Fruit fly (Drosophila melanogaster) whole organism, embryonic: ENCODE data around the gene CG17841.

ENCODE experiments used
- Ada2b ChIP-seq: fragments of 200-800 bp; sonication (Bioruptor generic); IDR thresholded peaks from 2 replicates; pipeline ENCODE4 v1.3.6; 2022; ENCODE audit warnings: missing biosample characterization, missing genetic modification characterization
- Adf1 ChIP-seq: fragments of 200-800 bp; sonication (Bioruptor generic); IDR thresholded peaks from 2 replicates; pipeline ENCODE4 v1.3.6; 2022; ENCODE audit warnings: missing biosample characterization, missing genetic modification characterization
- Atf6 ChIP-seq: fragments of 200-800 bp; sonication (Bioruptor generic); IDR thresholded peaks from 2 replicates; pipeline ENCODE4 v1.3.6; 2022; ENCODE audit warnings: missing biosample characterization, missing genetic modification characterization
- CG10543 ChIP-seq: fragments of 200-800 bp; sonication (Bioruptor generic); optimal IDR thresholded peaks from 3 replicates; lab custom pipeline; 2017; ENCODE audit warnings: missing biosample characterization, mild to moderate bottlenecking, missing genetic modification characterization, moderate library complexity
- CG12071 ChIP-seq: fragments of 200-800 bp; sonication (Bioruptor generic); optimal IDR thresholded peaks from 3 replicates; lab custom pipeline; 2018; ENCODE audit warnings: missing biosample characterization, mild to moderate bottlenecking, missing genetic modification characterization
- CG1233 ChIP-seq: fragments of 200-800 bp; sonication (Bioruptor generic); optimal IDR thresholded peaks from 4 replicates; lab custom pipeline; 2018; ENCODE audit warnings: missing biosample characterization, mild to moderate bottlenecking, missing genetic modification characterization
- CG13424 ChIP-seq: fragments of 200-800 bp; sonication (Bioruptor generic); optimal IDR thresholded peaks from 2 replicates; lab custom pipeline; 2019; ENCODE audit warnings: missing biosample characterization, mild to moderate bottlenecking, missing genetic modification characterization, moderate library complexity
- CG13894 ChIP-seq: fragments of 200-800 bp; sonication (Bioruptor generic); optimal IDR thresholded peaks from 3 replicates; lab custom pipeline; 2018; ENCODE audit warnings: missing biosample characterization, mild to moderate bottlenecking, missing genetic modification characterization, moderate library complexity
- CG17359 ChIP-seq: fragments of 200-800 bp; sonication (Bioruptor generic); optimal IDR thresholded peaks from 3 replicates; lab custom pipeline; 2018; ENCODE audit warnings: missing biosample characterization, mild to moderate bottlenecking, missing genetic modification characterization, moderate library complexity
- CG17361 ChIP-seq: fragments of 200-800 bp; sonication (Bioruptor generic); IDR thresholded peaks from 3 replicates; pipeline ENCODE4 v1.3.6; 2022; ENCODE audit warnings: missing biosample characterization, missing genetic modification characterization
- CG18262 ChIP-seq: fragments of 200-800 bp; optimal IDR thresholded peaks from 3 replicates; lab custom pipeline; 2019; ENCODE audit warnings: missing biosample characterization, mild to moderate bottlenecking, missing genetic modification characterization, moderate library complexity
- CG30403 ChIP-seq: fragments of 200-800 bp; sonication (Bioruptor generic); optimal IDR thresholded peaks from 3 replicates; lab custom pipeline; 2016; ENCODE audit warnings: missing biosample characterization, missing genetic modification characterization
- CG31441 ChIP-seq: fragments of 200-800 bp; sonication (Bioruptor generic); IDR thresholded peaks from 2 replicates; pipeline ENCODE4 v1.3.6; 2022; ENCODE audit warnings: missing biosample characterization, missing genetic modification characterization
- CG3281 ChIP-seq: fragments of 200-800 bp; sonication (Bioruptor generic); optimal IDR thresholded peaks from 3 replicates; lab custom pipeline; 2017; ENCODE audit warnings: missing biosample characterization, mild to moderate bottlenecking, missing genetic modification characterization
- CG34224 ChIP-seq: fragments of 200-800 bp; sonication (Bioruptor generic); IDR thresholded peaks from 3 replicates; pipeline ENCODE4 v1.3.6; 2022; ENCODE audit warnings: missing biosample characterization, missing genetic modification characterization; ENCODE audit not compliant: partially characterized antibody
- CG8281 ChIP-seq: fragments of 200-800 bp; sonication (Bioruptor generic); optimal IDR thresholded peaks from 2 replicates; lab custom pipeline; 2018; ENCODE audit warnings: missing biosample characterization, mild to moderate bottlenecking, missing genetic modification characterization, moderate library complexity
- CG8359 ChIP-seq: fragments of 200-800 bp; sonication (Bioruptor generic); optimal IDR thresholded peaks from 2 replicates; lab custom pipeline; 2017; ENCODE audit warnings: missing biosample characterization, mild to moderate bottlenecking, missing genetic modification characterization, borderline replicate concordance
- CG8388 ChIP-seq: fragments of 200-800 bp; sonication (Bioruptor generic); optimal IDR thresholded peaks from 2 replicates; lab custom pipeline; 2019; ENCODE audit warnings: missing biosample characterization, mild to moderate bottlenecking, missing genetic modification characterization, moderate library complexity
- Gug ChIP-seq: fragments of 200-800 bp; sonication (Bioruptor generic); IDR thresholded peaks from 4 replicates; pipeline ENCODE4 v1.3.6; 2022; ENCODE audit warnings: missing biosample characterization, missing genetic modification characterization
- H2.0 ChIP-seq: fragments of 200-800 bp; sonication (Bioruptor generic); IDR thresholded peaks from 2 replicates; pipeline ENCODE4 v1.3.6; 2022; ENCODE audit warnings: missing biosample characterization, missing genetic modification characterization
- HHEX ChIP-seq: fragments of 200-800 bp; sonication (Bioruptor generic); optimal IDR thresholded peaks from 3 replicates; lab custom pipeline; 2017; ENCODE audit warnings: missing biosample characterization, mild to moderate bottlenecking, missing genetic modification characterization, missing genetic modification reagents
- HLH4C ChIP-seq: fragments of 200-800 bp; sonication (Bioruptor generic); IDR thresholded peaks from 3 replicates; pipeline ENCODE4 v1.3.6; 2022; ENCODE audit warnings: missing biosample characterization, missing genetic modification characterization; ENCODE audit not compliant: partially characterized antibody
- HmgZ ChIP-seq: fragments of 200-800 bp; sonication (Bioruptor generic); optimal IDR thresholded peaks from 2 replicates; lab custom pipeline; 2018; ENCODE audit warnings: missing biosample characterization, mild to moderate bottlenecking, missing genetic modification characterization
- NFAT ChIP-seq: fragments of 200-800 bp; sonication (Bioruptor generic); IDR thresholded peaks from 2 replicates; pipeline ENCODE4 v1.3.6; 2022; ENCODE audit warnings: missing biosample characterization, missing genetic modification characterization
- Oli ChIP-seq: fragments of 200-800 bp; sonication (Bioruptor generic); optimal IDR thresholded peaks from 2 replicates; lab custom pipeline; 2018; ENCODE audit warnings: missing biosample characterization, mild to moderate bottlenecking, missing genetic modification characterization, moderate library complexity
- Optix ChIP-seq: fragments of 200-800 bp; sonication (Bioruptor generic); IDR thresholded peaks from 3 replicates; pipeline ENCODE4 v1.3.6; 2022; ENCODE audit warnings: missing biosample characterization, missing genetic modification characterization
- Sox102F ChIP-seq: fragments of 200-800 bp; sonication (Bioruptor generic); optimal IDR thresholded peaks from 2 replicates; lab custom pipeline; 2018; ENCODE audit warnings: missing biosample characterization, mild to moderate bottlenecking, missing genetic modification characterization, moderate library complexity
- Taf1 ChIP-seq: fragments of 200-800 bp; sonication (Bioruptor generic); IDR thresholded peaks from 2 replicates; pipeline ENCODE4 v1.3.6; 2022; ENCODE audit warnings: missing biosample characterization, missing genetic modification characterization
- ab ChIP-seq: fragments of 200-800 bp; sonication (Bioruptor generic); optimal IDR thresholded peaks from 2 replicates; lab custom pipeline; 2016; ENCODE audit warnings: missing biosample characterization, missing genetic modification characterization
- abd-A ChIP-seq: fragments of 200-800 bp; sonication (Bioruptor generic); optimal IDR thresholded peaks from 3 replicates; lab custom pipeline; 2019; ENCODE audit warnings: missing biosample characterization, mild to moderate bottlenecking, missing genetic modification characterization, moderate library complexity
- ac ChIP-seq: fragments of 200-800 bp; sonication (Bioruptor generic); optimal IDR thresholded peaks from 3 replicates; lab custom pipeline; 2017; ENCODE audit warnings: missing biosample characterization, mild to moderate bottlenecking, missing genetic modification characterization
- caup ChIP-seq: fragments of 200-800 bp; sonication (Bioruptor generic); optimal IDR thresholded peaks from 3 replicates; lab custom pipeline; 2017; ENCODE audit warnings: missing biosample characterization, mild to moderate bottlenecking, missing genetic modification characterization, moderate library complexity; ENCODE audit not compliant: severe bottlenecking
- crc ChIP-seq: fragments of 200-800 bp; sonication (Bioruptor generic); optimal IDR thresholded peaks from 2 replicates; lab custom pipeline; 2016; ENCODE audit warnings: missing biosample characterization, missing genetic modification characterization
- dysf ChIP-seq: fragments of 200-800 bp; sonication (Bioruptor generic); IDR thresholded peaks from 3 replicates; pipeline ENCODE4 v1.3.6; 2022; ENCODE audit warnings: missing biosample characterization, missing genetic modification characterization
- fru ChIP-seq: fragments of >200 bp; optimal IDR thresholded peaks from 2 replicates; lab custom pipeline; 2017
- gce ChIP-seq: fragments of 200-800 bp; sonication (Bioruptor generic); IDR thresholded peaks from 3 replicates; pipeline ENCODE4 v1.3.6; 2022; ENCODE audit warnings: missing biosample characterization, missing genetic modification characterization
- gcm2 ChIP-seq: fragments of 200-800 bp; sonication (Bioruptor generic); optimal IDR thresholded peaks from 2 replicates; lab custom pipeline; 2016; ENCODE audit warnings: missing biosample characterization, missing genetic modification characterization
- insv ChIP-seq, 2 experiments: fragments of 200-800 bp; sonication (Bioruptor generic); optimal IDR thresholded peaks; 3 replicates each; lab custom pipeline; 2016 to 2018; ENCODE audit warnings: missing biosample characterization in 2 of 2, missing genetic modification characterization in 2 of 2
- kni ChIP-seq: fragments of 200-800 bp; sonication (Bioruptor generic); optimal IDR thresholded peaks from 3 replicates; lab custom pipeline; 2017; ENCODE audit warnings: mild to moderate bottlenecking, missing biosample characterization, missing genetic modification reagents, missing genetic modification characterization
- lmd ChIP-seq: fragments of 200-800 bp; sonication (Bioruptor generic); IDR thresholded peaks from 2 replicates; pipeline ENCODE4 v1.3.6; 2022; ENCODE audit warnings: missing biosample characterization, missing genetic modification characterization
- nerfin-1 ChIP-seq: fragments of 200-800 bp; sonication (Bioruptor generic); optimal IDR thresholded peaks from 3 replicates; lab custom pipeline; 2019; ENCODE audit warnings: missing biosample characterization, mild to moderate bottlenecking, missing genetic modification characterization, moderate library complexity
- nmo ChIP-seq: fragments of 200-800 bp; sonication (Bioruptor generic); optimal IDR thresholded peaks from 2 replicates; lab custom pipeline; 2018; ENCODE audit warnings: missing biosample characterization, mild to moderate bottlenecking, missing genetic modification characterization, moderate library complexity
- prd ChIP-seq, 3 experiments: fragments of >200 bp in 2 of 3; fragments of 200-800 bp in 1 of 3; sonication (Bioruptor generic) in 1 of 3; optimal IDR thresholded peaks in 2 of 3; IDR thresholded peaks in 1 of 3; 2 replicates in 2 of 3; 3 replicates in 1 of 3; pipeline versions ENCODE4 v1.3.6 to Lab custom; 2017 to 2022; ENCODE audit warnings: missing biosample characterization in 1 of 3, missing genetic modification characterization in 1 of 3
- pros ChIP-seq: fragments of 200-800 bp; sonication (Bioruptor generic); optimal IDR thresholded peaks from 3 replicates; lab custom pipeline; 2019; ENCODE audit warnings: missing biosample characterization, mild to moderate bottlenecking, missing genetic modification characterization, moderate library complexity
- repo ChIP-seq: fragments of 200-800 bp; sonication (Bioruptor generic); optimal IDR thresholded peaks from 2 replicates; lab custom pipeline; 2016; ENCODE audit warnings: missing biosample characterization, missing genetic modification characterization
- sima ChIP-seq: fragments of 200-800 bp; sonication (Bioruptor generic); optimal IDR thresholded peaks from 2 replicates; lab custom pipeline; 2016; ENCODE audit warnings: missing biosample characterization, missing genetic modification characterization
- sisA ChIP-seq: fragments of 200-800 bp; sonication (Bioruptor generic); IDR thresholded peaks from 2 replicates; pipeline ENCODE4 v1.3.6; 2022; ENCODE audit warnings: missing biosample characterization, missing genetic modification characterization
- trh ChIP-seq: fragments of 200-800 bp; sonication (Bioruptor generic); optimal IDR thresholded peaks from 2 replicates; lab custom pipeline; 2016; ENCODE audit warnings: missing biosample characterization, missing genetic modification characterization
- usp ChIP-seq: fragments of >200 bp; optimal IDR thresholded peaks from 2 replicates; lab custom pipeline; 2017; ENCODE audit warnings: missing biosample characterization, missing genetic modification characterization

CG17841 gene

DNA sequence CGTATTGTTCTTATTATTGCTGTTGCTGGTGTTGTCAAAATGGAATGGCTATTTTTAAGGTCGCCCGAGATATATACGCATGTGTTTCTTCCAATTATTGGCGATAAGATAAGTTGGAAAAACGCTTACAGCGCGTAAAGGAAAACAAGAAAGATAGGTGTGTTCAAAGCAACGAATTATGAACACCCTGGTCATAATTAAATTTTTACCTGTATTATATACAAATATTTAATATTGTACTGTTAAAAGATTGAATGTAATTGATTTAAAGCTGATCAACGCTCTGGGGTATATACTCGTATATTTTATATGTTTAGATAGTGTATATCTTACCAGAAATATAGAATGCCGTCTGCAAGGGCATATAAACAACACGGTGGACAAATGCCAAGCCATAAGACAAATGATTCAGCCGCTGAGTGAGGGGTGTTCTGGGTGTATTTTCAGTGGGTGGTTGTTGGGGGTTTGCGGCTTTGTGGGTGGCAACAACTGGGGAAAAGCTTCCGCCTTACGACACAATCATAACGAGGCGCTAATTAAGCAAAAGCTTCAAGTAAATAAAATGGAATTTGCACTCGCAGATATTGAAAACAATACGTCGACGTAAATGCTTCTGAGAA, 29.8 kb downstream of the CG17841 start (continued):
- TF ChIP-seq abd-A (tag; lab: Kevin White, UChicago) = no peak
- peak; percentile 24 for TF ChIP-seq HHEX (GFP tag; lab: Kevin White, UChicago)
- no peak for TF ChIP-seq repo
- peak; percentile 29 for TF ChIP-seq CG13424 (tag; lab: Kevin White, UChicago)
- no peak for TF ChIP-seq usp (GFP tag; lab: Kevin White, UChicago)
- no peak for TF ChIP-seq Gug (GFP tag; lab: Robert Waterston, UW)
- no peak for TF ChIP-seq pros (GFP tag; lab: Kevin White, UChicago)
- no peak for TF ChIP-seq CG34224
- TF ChIP-seq caup (GFP tag; lab: Kevin White, UChicago) = peak; percentile 23
- TF ChIP-seq ab (GFP tag; lab: Kevin White, UChicago) = no peak
- no peak for TF ChIP-seq CG12071 (GFP tag; lab: Kevin White, UChicago)
- TF ChIP-seq HmgZ (tag; lab: Kevin White, UChicago) = peak; percentile 1
- no peak for TF ChIP-seq fru (lab: Kevin White, UChicago)
- peak; percentile 35 for TF ChIP-seq nmo (GFP tag; lab: Kevin White, UChicago)
- peak; percentile 74 for TF ChIP-seq Atf6 (GFP tag; lab: Robert Waterston, UW)
- TF ChIP-seq CG30403 = peak; percentile 11
- TF ChIP-seq CG18262 = peak; percentile 26
- TF ChIP-seq prd (optimal IDR thresholded peaks at IDR 0.05; lab: Kevin White, UChicago) = no peak
- peak; percentile 50; the same call in 2 of the 3 replicates for TF ChIP-seq prd (GFP tag; IDR thresholded peaks at IDR 0.05; lab: Robert Waterston, UW)
- TF ChIP-seq Optix (GFP tag; lab: Robert Waterston, UW) = no peak
- peak; percentile 16 for TF ChIP-seq CG3281
- no peak for TF ChIP-seq trh
- TF ChIP-seq HLH4C (GFP tag; lab: Robert Waterston, UW) = no peak
- no peak for TF ChIP-seq kni (GFP tag; lab: Kevin White, UChicago)
- TF ChIP-seq NFAT (GFP tag; lab: Robert Waterston, UW) = no peak
- 0 out of 2 replicates have a peak, but pooled peaks have one; percentile 27 for TF ChIP-seq CG31441 (GFP tag; lab: Robert Waterston, UW)
- TF ChIP-seq ac (GFP tag; lab: Kevin White, UChicago) = no peak
- TF ChIP-seq H2.0 (GFP tag; lab: Robert Waterston, UW) = no peak
- TF ChIP-seq crc (GFP tag; lab: Kevin White, UChicago) = no peak
- TF ChIP-seq CG13894 (tag; lab: Kevin White, UChicago) = peak; percentile 4
- TF ChIP-seq CG8359 (GFP tag; lab: Kevin White, UChicago) = no peak
- TF ChIP-seq CG1233 (GFP tag; lab: Kevin White, UChicago) = no peak
- no peak for TF ChIP-seq CG8388
- no peak for TF ChIP-seq sima (GFP tag; lab: Kevin White, UChicago)
- peak; percentile 46 for TF ChIP-seq Ada2b (GFP tag; lab: Robert Waterston, UW)
- TF ChIP-seq nerfin-1 (tag; lab: Kevin White, UChicago) = no peak
- TF ChIP-seq Adf1 (GFP tag; lab: Robert Waterston, UW) = peak; percentile 33; the same call in 1 of the 2 replicates
- TF ChIP-seq CG8281 (tag; lab: Kevin White, UChicago) = no peak
- 0 out of 2 replicates have a peak, but pooled peaks have one; percentile 14 for TF ChIP-seq sisA (GFP tag; lab: Robert Waterston, UW)
- peak; percentile 65; the same call in 2 of the 3 replicates for TF ChIP-seq dysf (GFP tag; lab: Robert Waterston, UW)
- peak; percentile 49 for TF ChIP-seq lmd (GFP tag; lab: Robert Waterston, UW)
- TF ChIP-seq CG10543 (GFP tag; lab: Kevin White, UChicago) = peak; percentile 32
- TF ChIP-seq CG17359 (tag; lab: Kevin White, UChicago) = peak; percentile 35
- no peak for TF ChIP-seq gcm2
- TF ChIP-seq CG17361 (GFP tag; lab: Robert Waterston, UW) = 0 out of 3 replicates have a peak, but pooled peaks have one; percentile 12
- TF ChIP-seq insv (GFP tag; optimal IDR thresholded peaks at IDR 0.05; lab: Kevin White, UChicago) = no peak
- TF ChIP-seq gce = no peak
- peak; percentile 30; the same call in 1 of the 2 replicates for TF ChIP-seq Taf1
- TF ChIP-seq Oli (tag; lab: Kevin White, UChicago) = peak; percentile 28
- peak; percentile 20 for TF ChIP-seq Sox102F (GFP tag; lab: Kevin White, UChicago)
